Fruit fly (Drosophila melanogaster) whole organism, pupa: ENCODE data around the gene Pdcd4.

Experiments used
- CG10348 ChIP-seq: fragments of 200-800 bp; sonication (Bioruptor generic); IDR thresholded peaks from 2 replicates; pipeline ENCODE4 v1.3.6; 2022; ENCODE audit warnings: missing biosample characterization, missing genetic modification characterization
- CG12605 ChIP-seq: fragments of 200-800 bp; sonication (Bioruptor generic); IDR thresholded peaks from 2 replicates; pipeline ENCODE4 v1.3.6; 2022; ENCODE audit warnings: missing biosample characterization, missing genetic modification characterization
- CG13204 ChIP-seq: fragments of 200-800 bp; sonication (Bioruptor generic); optimal IDR thresholded peaks from 2 replicates; lab custom pipeline; 2018; ENCODE audit warnings: missing biosample characterization, mild to moderate bottlenecking, missing genetic modification characterization, moderate library complexity
- CG14655 ChIP-seq: fragments of 200-800 bp; sonication (Bioruptor generic); optimal IDR thresholded peaks from 3 replicates; lab custom pipeline; 2017; ENCODE audit warnings: mild to moderate bottlenecking, missing biosample characterization, missing genetic modification reagents, missing genetic modification characterization
- CG15710 ChIP-seq: fragments of 200-800 bp; sonication (Bioruptor generic); optimal IDR thresholded peaks from 2 replicates; lab custom pipeline; 2018; ENCODE audit warnings: missing biosample characterization, mild to moderate bottlenecking, missing genetic modification characterization, moderate library complexity
- CG17806 ChIP-seq: fragments of 200-800 bp; sonication (Bioruptor generic); optimal IDR thresholded peaks from 2 replicates; lab custom pipeline; 2018; ENCODE audit warnings: missing biosample characterization, mild to moderate bottlenecking, missing genetic modification characterization, moderate library complexity
- CG32121 ChIP-seq: fragments of 200-800 bp; sonication (Bioruptor generic); IDR thresholded peaks from 2 replicates; pipeline ENCODE4 v1.3.6; 2022; ENCODE audit warnings: missing biosample characterization, missing genetic modification characterization
- CG34367 ChIP-seq: fragments of 200-800 bp; sonication (Bioruptor generic); optimal IDR thresholded peaks from 2 replicates; lab custom pipeline; 2018; ENCODE audit warnings: missing biosample characterization, mild to moderate bottlenecking, missing genetic modification characterization
- CG4496 ChIP-seq: fragments of 200-800 bp; sonication (Bioruptor generic); IDR thresholded peaks from 3 replicates; pipeline ENCODE4 v1.3.6; 2022; ENCODE audit warnings: missing biosample characterization, missing genetic modification characterization
- CG8159 ChIP-seq: fragments of 200-800 bp; sonication (Bioruptor generic); optimal IDR thresholded peaks from 3 replicates; lab custom pipeline; 2018; ENCODE audit warnings: missing biosample characterization, mild to moderate bottlenecking, missing genetic modification characterization, moderate library complexity
- CG8301 ChIP-seq: fragments of 200-800 bp; sonication (Bioruptor generic); optimal IDR thresholded peaks from 2 replicates; lab custom pipeline; 2018; ENCODE audit warnings: missing biosample characterization, mild to moderate bottlenecking, missing genetic modification characterization
- CG9948 ChIP-seq: fragments of 200-800 bp; sonication (Bioruptor generic); optimal IDR thresholded peaks from 2 replicates; lab custom pipeline; 2018; ENCODE audit warnings: missing biosample characterization, mild to moderate bottlenecking, missing genetic modification characterization, moderate library complexity
- D1 ChIP-seq: fragments of 200-800 bp; sonication (Bioruptor generic); optimal IDR thresholded peaks from 2 replicates; lab custom pipeline; 2018; ENCODE audit warnings: missing biosample characterization, mild to moderate bottlenecking, missing genetic modification characterization, moderate library complexity
- EcR ChIP-seq: fragments of 200-800 bp; sonication (Bioruptor generic); optimal IDR thresholded peaks from 3 replicates; lab custom pipeline; 2019; ENCODE audit warnings: missing biosample characterization, missing genetic modification characterization, mild to moderate bottlenecking, moderate library complexity, missing genetic modification reagents
- Ets98B ChIP-seq: fragments of 200-800 bp; sonication (Bioruptor generic); IDR thresholded peaks from 2 replicates; pipeline ENCODE4 v1.3.6; 2022; ENCODE audit warnings: missing biosample characterization, missing genetic modification characterization
- Pif1A ChIP-seq: fragments of 200-800 bp; sonication (Bioruptor generic); optimal IDR thresholded peaks from 3 replicates; lab custom pipeline; 2016; ENCODE audit warnings: missing biosample characterization, missing genetic modification characterization
- Pif1B ChIP-seq: fragments of 200-800 bp; sonication (Bioruptor generic); optimal IDR thresholded peaks from 3 replicates; lab custom pipeline; 2016; ENCODE audit warnings: missing biosample characterization, missing genetic modification characterization
- Snoo ChIP-seq: fragments of 200-800 bp; sonication (Bioruptor generic); optimal IDR thresholded peaks from 3 replicates; lab custom pipeline; 2017; ENCODE audit warnings: missing biosample characterization, mild to moderate bottlenecking, missing genetic modification characterization, inconsistent platforms
- fd96Ca ChIP-seq: fragments of 200-800 bp; sonication (Bioruptor generic); IDR thresholded peaks from 3 replicates; pipeline ENCODE4 v1.3.6; 2022; ENCODE audit warnings: missing biosample characterization, missing genetic modification characterization
- gl ChIP-seq: fragments of 200-800 bp; sonication (Bioruptor generic); optimal IDR thresholded peaks from 2 replicates; lab custom pipeline; 2018; ENCODE audit warnings: missing biosample characterization, mild to moderate bottlenecking, missing genetic modification characterization
- rn ChIP-seq: fragments of 200-800 bp; sonication (Bioruptor generic); IDR thresholded peaks from 2 replicates; pipeline ENCODE4 v1.3.6; 2022; ENCODE audit warnings: missing biosample characterization, missing genetic modification characterization

The Pdcd4 gene

DNA sequence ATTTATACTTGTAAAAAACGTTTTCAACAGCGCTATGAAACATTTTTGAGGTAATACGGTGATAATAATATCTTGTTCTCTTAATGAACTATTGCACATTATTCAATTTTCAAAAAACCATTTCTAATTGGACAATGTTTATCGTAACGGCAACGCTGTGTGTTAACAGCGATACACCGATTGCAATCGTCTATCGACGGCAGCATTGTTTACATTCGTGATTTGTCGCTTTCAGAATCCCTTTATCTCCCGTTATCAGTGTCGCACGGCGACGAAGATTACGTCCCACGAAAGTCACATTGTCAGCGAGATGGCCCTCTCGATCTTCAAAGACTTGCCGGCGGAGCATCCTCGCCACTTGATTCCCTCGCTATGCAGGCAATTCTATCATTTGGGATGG, 17.3 kb downstream of the Pdcd4 start, which contains the start of gene CG11134:
CG11134 (plus strand) TSS at position 4 of the 400 bp plus-strand sequence.
- TF ChIP-seq D1 (tag; lab: Kevin White, UChicago) (no peak), fd96Ca (GFP tag; lab: Robert Waterston, UW) (no peak), CG9948 (tag; lab: Kevin White, UChicago) (no peak), gl (tag; lab: Kevin White, UChicago) (no peak), CG17806 (tag; lab: Kevin White, UChicago) (no peak), CG10348 (GFP tag; lab: Robert Waterston, UW) (no peak), CG34367 (no peak), CG32121 (GFP tag; lab: Robert Waterston, UW) (no peak), Snoo (tag; lab: Kevin White, UChicago) (no peak), Pif1B (GFP tag; lab: Kevin White, UChicago) (no peak), CG8159 (no peak), EcR (GFP tag; lab: Kevin White, UChicago) (no peak), Ets98B (no peak), rn (GFP tag; lab: Robert Waterston, UW) (no peak), Pif1A (GFP tag; lab: Kevin White, UChicago) (no peak), CG13204 (GFP tag; lab: Kevin White, UChicago) (no peak), CG15710 (no peak), CG12605 (GFP tag; lab: Robert Waterston, UW) (no peak)
- TF ChIP-seq, all 21 proteins: peak for 0

DNA sequence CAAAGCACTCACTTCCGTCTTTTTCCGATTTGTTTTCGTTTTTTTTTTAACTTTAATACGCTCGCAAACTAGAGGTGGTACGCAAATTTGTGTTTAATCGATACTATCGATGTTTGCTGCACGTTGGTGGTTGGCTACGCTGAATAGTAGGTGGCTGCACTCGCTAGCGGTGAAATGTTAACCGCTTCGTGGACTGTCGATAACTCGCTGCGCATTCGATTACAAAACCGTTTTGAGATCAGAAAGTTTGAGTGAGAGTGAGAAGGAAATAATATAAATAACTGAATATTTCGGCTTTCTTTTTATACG, 19.1 kb downstream of the Pdcd4 start, which contains the start of gene g:
g (minus strand) TSS at position 105 of the 309 bp plus-strand sequence.
- TF ChIP-seq Pif1A (GFP tag; lab: Kevin White, UChicago), result no peak
- TF ChIP-seq CG32121 (GFP tag; lab: Robert Waterston, UW), result peak; percentile 26; the same call in 1 of the 2 replicates
- no peak for TF ChIP-seq CG13204 (GFP tag; lab: Kevin White, UChicago)
- 0 out of 2 replicates have a peak, but pooled peaks have one; percentile 12 for TF ChIP-seq CG12605 (GFP tag; lab: Robert Waterston, UW)
- TF ChIP-seq CG8159, result no peak
- TF ChIP-seq fd96Ca (GFP tag; lab: Robert Waterston, UW), result no peak
- no peak for TF ChIP-seq CG9948 (tag; lab: Kevin White, UChicago)
- TF ChIP-seq Pif1B (GFP tag; lab: Kevin White, UChicago), result no peak
- peak; percentile 55; the same call in 2 of the 3 replicates for TF ChIP-seq CG4496

DNA sequence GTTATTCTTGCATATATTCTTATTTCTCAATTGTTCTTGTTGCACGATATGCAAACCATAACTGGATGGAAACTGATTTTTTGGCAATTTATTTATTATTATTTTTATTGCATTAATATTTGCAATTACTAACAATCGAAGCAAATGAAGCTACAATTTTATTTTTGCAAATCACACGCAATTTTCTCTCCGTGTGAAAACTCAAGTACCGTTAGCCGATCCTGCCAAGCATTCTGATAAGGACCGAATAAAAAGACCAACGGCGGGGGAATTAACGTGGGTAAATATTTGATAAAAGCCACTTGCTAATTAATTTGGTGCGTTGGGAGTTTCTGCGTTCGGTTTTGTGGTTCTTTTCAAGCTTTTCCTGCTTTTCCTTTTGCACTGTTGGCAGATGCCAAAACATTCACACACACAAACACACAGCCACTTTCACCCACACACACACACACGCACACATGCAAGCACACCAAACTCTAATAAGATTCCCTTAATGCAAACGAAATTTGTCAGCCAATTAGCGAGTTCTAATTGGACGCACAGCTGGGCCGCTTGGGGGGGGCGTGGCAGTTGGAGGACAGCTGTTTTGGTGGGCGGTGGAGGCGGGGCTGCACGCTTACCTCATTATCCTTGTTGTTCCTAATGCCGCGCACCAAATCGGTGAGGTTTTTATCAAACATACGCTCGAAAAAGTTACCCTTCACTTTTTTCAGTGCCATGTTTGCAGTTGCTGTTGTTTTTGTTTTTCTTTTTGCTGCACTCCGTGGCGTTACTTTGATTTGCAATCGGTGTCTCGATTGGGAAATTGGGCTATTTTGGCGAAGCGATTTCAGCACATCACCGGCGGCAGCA, 19.7 kb downstream of the Pdcd4 start:
- TF ChIP-seq CG32121 (GFP tag; lab: Robert Waterston, UW), result no peak
- no peak for TF ChIP-seq D1 (tag; lab: Kevin White, UChicago)
- no peak for TF ChIP-seq EcR (GFP tag; lab: Kevin White, UChicago)
- no peak for TF ChIP-seq Pif1B (GFP tag; lab: Kevin White, UChicago)
- no peak for TF ChIP-seq CG12605 (GFP tag; lab: Robert Waterston, UW)
- no peak for TF ChIP-seq gl (tag; lab: Kevin White, UChicago)
- no peak for TF ChIP-seq CG17806 (tag; lab: Kevin White, UChicago)
- no peak for TF ChIP-seq rn (GFP tag; lab: Robert Waterston, UW)
- no peak for TF ChIP-seq CG15710
- no peak for TF ChIP-seq Ets98B
- no peak for TF ChIP-seq CG14655 (GFP tag; lab: Kevin White, UChicago)
- TF ChIP-seq fd96Ca (GFP tag; lab: Robert Waterston, UW), result no peak
- no peak for TF ChIP-seq CG8301
- no peak for TF ChIP-seq CG10348 (GFP tag; lab: Robert Waterston, UW)

DNA sequence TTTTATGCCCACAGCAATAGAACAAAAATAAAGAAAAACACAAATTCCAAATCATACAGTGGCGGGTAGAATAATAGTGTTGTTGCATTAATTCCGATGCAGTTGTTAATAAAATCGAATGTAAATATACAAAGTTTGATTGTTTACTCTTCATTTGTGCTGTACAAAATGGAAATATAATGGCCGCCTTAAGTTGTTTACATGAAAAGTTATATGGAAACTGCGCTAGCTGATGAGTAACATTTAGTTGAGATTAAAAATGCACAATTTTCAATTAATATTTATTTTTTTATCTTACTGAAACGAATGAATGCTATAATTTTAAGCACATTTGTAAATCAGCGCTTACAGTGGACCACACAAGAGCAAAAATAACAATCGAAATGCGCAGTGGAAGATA, 20.3 kb downstream of the Pdcd4 start:
- no peak for TF ChIP-seq D1 (tag; lab: Kevin White, UChicago)
- TF ChIP-seq rn (GFP tag; lab: Robert Waterston, UW), result no peak
- no peak for TF ChIP-seq CG12605 (GFP tag; lab: Robert Waterston, UW)
- TF ChIP-seq CG34367, result no peak
- no peak for TF ChIP-seq CG10348 (GFP tag; lab: Robert Waterston, UW)
- no peak for TF ChIP-seq Pif1B (GFP tag; lab: Kevin White, UChicago)
- peak; percentile 32 for TF ChIP-seq Ets98B
- peak; percentile 52; the same call in 2 of the 3 replicates for TF ChIP-seq CG4496
- no peak for TF ChIP-seq gl (tag; lab: Kevin White, UChicago)
- TF ChIP-seq Snoo (tag; lab: Kevin White, UChicago), result no peak
- TF ChIP-seq CG13204 (GFP tag; lab: Kevin White, UChicago), result no peak
- TF ChIP-seq CG17806 (tag; lab: Kevin White, UChicago), result peak; percentile 8
- peak; percentile 46 for TF ChIP-seq CG32121 (GFP tag; lab: Robert Waterston, UW)
- peak; percentile 36 for TF ChIP-seq CG9948 (tag; lab: Kevin White, UChicago)
- no peak for TF ChIP-seq CG8159
- no peak for TF ChIP-seq CG14655 (GFP tag; lab: Kevin White, UChicago)
- TF ChIP-seq CG8301, result no peak
- TF ChIP-seq CG15710, result peak; percentile 13
- TF ChIP-seq fd96Ca (GFP tag; lab: Robert Waterston, UW), result no peak
- no peak for TF ChIP-seq Pif1A (GFP tag; lab: Kevin White, UChicago)
- no peak for TF ChIP-seq EcR (GFP tag; lab: Kevin White, UChicago)
- TF ChIP-seq, all 21 proteins: peak for 6

DNA sequence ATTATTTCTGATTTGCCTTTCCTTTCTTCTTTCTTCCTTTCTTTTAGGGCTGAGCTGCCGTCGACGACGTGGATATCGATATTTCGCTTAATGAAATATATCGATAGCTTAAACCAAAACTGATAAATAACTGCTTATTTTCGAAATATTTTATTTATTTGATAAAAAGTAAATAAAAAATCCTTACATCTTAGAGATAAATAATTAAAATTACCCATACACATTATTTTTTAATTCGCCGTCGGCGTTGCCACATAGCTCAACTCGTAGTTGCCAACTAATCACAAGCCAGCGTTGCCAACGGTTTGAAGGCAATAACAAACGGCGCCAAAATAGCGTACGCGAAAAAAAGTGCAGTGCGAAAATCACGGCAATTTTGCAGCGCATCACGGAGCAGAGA, 33.3 kb downstream of the Pdcd4 start, which contains the start of the genes Mrgn1 and mus101:
Mrgn1 (minus strand) TSS at position 44 of the 400 bp plus-strand sequence.
mus101 (plus strand) TSS at position 313 of the 400 bp plus-strand sequence.
- TF ChIP-seq CG32121 (GFP tag; lab: Robert Waterston, UW) (no peak), D1 (tag; lab: Kevin White, UChicago) (no peak), Pif1B (GFP tag; lab: Kevin White, UChicago) (no peak), CG8159 (no peak), Snoo (tag; lab: Kevin White, UChicago) (no peak), CG14655 (GFP tag; lab: Kevin White, UChicago) (no peak), CG4496 (no peak), CG9948 (tag; lab: Kevin White, UChicago) (no peak), Ets98B (no peak), CG17806 (tag; lab: Kevin White, UChicago) (no peak), CG10348 (GFP tag; lab: Robert Waterston, UW) (no peak), CG34367 (no peak), fd96Ca (GFP tag; lab: Robert Waterston, UW) (no peak), EcR (GFP tag; lab: Kevin White, UChicago) (no peak), rn (GFP tag; lab: Robert Waterston, UW) (no peak), Pif1A (GFP tag; lab: Kevin White, UChicago) (no peak), CG12605 (GFP tag; lab: Robert Waterston, UW) (no peak)
